Fruit fly (Drosophila melanogaster) whole organism, wandering third instar larva: ENCODE results near the gene flfl.

Source experiments
- Abd-B ChIP-seq: fragments of >200 bp; optimal IDR thresholded peaks from 2 replicates; lab custom pipeline; 2017; ENCODE audit warnings: missing biosample characterization, missing genetic modification characterization
- CG32264 ChIP-seq: fragments of 200-800 bp; sonication (Bioruptor generic); optimal IDR thresholded peaks from 2 replicates; lab custom pipeline; 2016; ENCODE audit warnings: missing biosample characterization, missing genetic modification characterization
- CG9705 ChIP-seq: fragments of 200-800 bp; sonication (Bioruptor generic); optimal IDR thresholded peaks from 2 replicates; lab custom pipeline; 2018; ENCODE audit warnings: missing biosample characterization, mild to moderate bottlenecking, missing genetic modification characterization
- CrebA ChIP-seq: fragments of 200-800 bp; sonication (Bioruptor generic); optimal IDR thresholded peaks from 2 replicates; lab custom pipeline; 2016; ENCODE audit warnings: missing biosample characterization, mild to moderate bottlenecking, missing genetic modification characterization, borderline replicate concordance
- Dfd ChIP-seq: fragments of >200 bp; optimal IDR thresholded peaks from 2 replicates; lab custom pipeline; 2017; ENCODE audit warnings: missing biosample characterization, missing genetic modification characterization
- Dif ChIP-seq: fragments of 200-275, 200-300 bp; sonication (Bioruptor generic); optimal IDR thresholded peaks from 2 replicates; lab custom pipeline; 2018; ENCODE audit warnings: missing biosample characterization, missing genetic modification characterization; ENCODE audit not compliant: partially characterized antibody
- GATAd ChIP-seq: sonication (Bioruptor generic); optimal IDR thresholded peaks from 2 replicates; lab custom pipeline; 2016; ENCODE audit warnings: missing biosample characterization, missing genetic modification characterization
- HLH106 ChIP-seq: fragments of 200-800 bp; optimal IDR thresholded peaks from 3 replicates; lab custom pipeline; 2019; ENCODE audit warnings: missing biosample characterization, mild to moderate bottlenecking, missing genetic modification characterization, moderate library complexity
- Hnf4 ChIP-seq: fragments of 200-800 bp; sonication (Bioruptor generic); optimal IDR thresholded peaks from 2 replicates; lab custom pipeline; 2016; ENCODE audit warnings: missing biosample characterization, mild to moderate bottlenecking, missing genetic modification characterization
- Hr78 ChIP-seq: fragments of >200 bp; optimal IDR thresholded peaks from 2 replicates; lab custom pipeline; 2017; ENCODE audit warnings: missing biosample characterization, missing genetic modification characterization
- Hr83 ChIP-seq: fragments of 200-300 bp; sonication (Bioruptor generic); optimal IDR thresholded peaks from 2 replicates; lab custom pipeline; 2016; ENCODE audit warnings: missing biosample characterization, mild to moderate bottlenecking, missing genetic modification characterization, moderate library complexity; ENCODE audit not compliant: poor library complexity, severe bottlenecking
- Jra ChIP-seq: sonication (Bioruptor generic); optimal IDR thresholded peaks from 2 replicates; lab custom pipeline; 2016; ENCODE audit warnings: missing biosample characterization, missing genetic modification characterization
- Mio ChIP-seq: sonication (Bioruptor generic); optimal IDR thresholded peaks from 2 replicates; lab custom pipeline; 2016; ENCODE audit warnings: missing biosample characterization, missing genetic modification characterization
- Myc ChIP-seq: fragments of >200 bp; optimal IDR thresholded peaks from 2 replicates; lab custom pipeline; 2017
- N ChIP-seq: fragments of >200 bp; optimal IDR thresholded peaks from 2 replicates; lab custom pipeline; 2018; ENCODE audit warnings: missing biosample characterization, missing external identifiers, missing genetic modification characterization
- OdsH ChIP-seq: fragments of 200-800 bp; sonication (Bioruptor generic); optimal IDR thresholded peaks from 2 replicates; lab custom pipeline; 2016; ENCODE audit warnings: missing biosample characterization, mild to moderate bottlenecking, missing genetic modification characterization
- Rel ChIP-seq, 2 experiments: fragments of 200-800 bp; sonication (Bioruptor generic) in 1 of 2; optimal IDR thresholded peaks; 2 replicates in 1 of 2; 3 replicates in 1 of 2; lab custom pipeline; 2016 to 2019; ENCODE audit warnings: mild to moderate bottlenecking in 2 of 2, missing biosample characterization in 2 of 2, missing genetic modification characterization in 2 of 2, moderate library complexity in 1 of 2
- Sp1 ChIP-seq: fragments of 200-800 bp; sonication (Bioruptor generic); optimal IDR thresholded peaks from 3 replicates; lab custom pipeline; 2019; ENCODE audit warnings: missing biosample characterization, mild to moderate bottlenecking, missing genetic modification characterization, moderate library complexity
- Vsx2 ChIP-seq: fragments of 200-300, 225-300 bp; sonication (Bioruptor generic); optimal IDR thresholded peaks from 2 replicates; lab custom pipeline; 2018; ENCODE audit warnings: missing biosample characterization, missing genetic modification characterization; ENCODE audit not compliant: partially characterized antibody
- br ChIP-seq: fragments of 200-800 bp; sonication (Bioruptor generic); optimal IDR thresholded peaks from 2 replicates; lab custom pipeline; 2016; ENCODE audit warnings: missing biosample characterization, missing genetic modification characterization
- brk ChIP-seq: fragments of 200-800 bp; sonication (Bioruptor generic); optimal IDR thresholded peaks from 2 replicates; lab custom pipeline; 2016; ENCODE audit warnings: missing biosample characterization, mild to moderate bottlenecking, missing genetic modification characterization
- dl ChIP-seq, 2 experiments: fragments of 175-275, 200-275 bp in 1 of 2; fragments of 200-275 bp in 1 of 2; sonication (Bioruptor generic); optimal IDR thresholded peaks; lab custom pipeline; 2018; ENCODE audit warnings: mild to moderate bottlenecking in 2 of 2, missing biosample characterization in 2 of 2, missing genetic modification characterization in 2 of 2, moderate library complexity in 2 of 2; ENCODE audit not compliant: partially characterized antibody in 2 of 2, insufficient read depth in 1 of 2
- dmrt93B ChIP-seq: fragments of 200-800 bp; sonication (Bioruptor generic); optimal IDR thresholded peaks from 2 replicates; lab custom pipeline; 2018; ENCODE audit warnings: missing biosample characterization, mild to moderate bottlenecking, missing genetic modification characterization
- dsf ChIP-seq: sonication (Bioruptor generic); optimal IDR thresholded peaks from 2 replicates; lab custom pipeline; 2016; ENCODE audit warnings: missing biosample characterization, missing genetic modification characterization, borderline replicate concordance
- ey ChIP-seq: fragments of 200-800 bp; sonication (Bioruptor generic); optimal IDR thresholded peaks from 2 replicates; lab custom pipeline; 2016; ENCODE audit warnings: missing biosample characterization, missing genetic modification characterization
- foxo ChIP-seq, 2 experiments: fragments of 200-800 bp; sonication (Bioruptor generic); optimal IDR thresholded peaks; 2 replicates in 1 of 2; 3 replicates in 1 of 2; lab custom pipeline; 2016 to 2017; ENCODE audit warnings: missing biosample characterization in 2 of 2, missing genetic modification characterization in 2 of 2
- fru ChIP-seq: fragments of 200-800 bp; sonication (Bioruptor generic); optimal IDR thresholded peaks from 3 replicates; lab custom pipeline; 2016; ENCODE audit warnings: missing biosample characterization, mild to moderate bottlenecking, missing genetic modification characterization
- h ChIP-seq: fragments of 200-800 bp; sonication (Bioruptor generic); optimal IDR thresholded peaks from 3 replicates; lab custom pipeline; 2016; ENCODE audit warnings: missing biosample characterization, mild to moderate bottlenecking, missing genetic modification characterization
- jim ChIP-seq: fragments of 175-275, 200-325 bp; sonication (Bioruptor generic); optimal IDR thresholded peaks from 2 replicates; lab custom pipeline; 2016; ENCODE audit warnings: missing biosample characterization, mild to moderate bottlenecking, missing genetic modification characterization
- lola ChIP-seq: fragments of >200 bp; optimal IDR thresholded peaks from 2 replicates; lab custom pipeline; 2017; ENCODE audit warnings: missing biosample characterization, missing genetic modification characterization
- pan ChIP-seq: fragments of >200 bp; optimal IDR thresholded peaks from 2 replicates; lab custom pipeline; 2017
- psq ChIP-seq: fragments of 200-800 bp; sonication (Bioruptor generic); optimal IDR thresholded peaks from 3 replicates; lab custom pipeline; 2017; ENCODE audit warnings: missing biosample characterization, mild to moderate bottlenecking, missing genetic modification characterization, moderate library complexity
- rgr ChIP-seq: fragments of 200-800 bp; sonication (Bioruptor generic); optimal IDR thresholded peaks from 3 replicates; lab custom pipeline; 2016; ENCODE audit warnings: missing biosample characterization, mild to moderate bottlenecking, missing genetic modification characterization
- sage ChIP-seq: fragments of 200-800 bp; sonication (Bioruptor generic); optimal IDR thresholded peaks from 2 replicates; lab custom pipeline; 2016; ENCODE audit warnings: missing biosample characterization, mild to moderate bottlenecking, missing genetic modification characterization
- sv ChIP-seq: fragments of 200-800 bp; sonication (Bioruptor generic); optimal IDR thresholded peaks from 3 replicates; lab custom pipeline; 2016; ENCODE audit warnings: missing biosample characterization, missing genetic modification characterization
- tai ChIP-seq: sonication (Bioruptor generic); optimal IDR thresholded peaks from 2 replicates; lab custom pipeline; 2016; ENCODE audit warnings: missing biosample characterization, missing genetic modification characterization
- usp ChIP-seq: fragments of >200 bp; optimal IDR thresholded peaks from 2 replicates; lab custom pipeline; 2017; ENCODE audit warnings: missing biosample characterization, missing genetic modification characterization
- woc ChIP-seq: sonication (Bioruptor generic); optimal IDR thresholded peaks from 2 replicates; lab custom pipeline; 2016; ENCODE audit warnings: missing biosample characterization, mild to moderate bottlenecking, missing genetic modification characterization

The flfl gene

DNA sequence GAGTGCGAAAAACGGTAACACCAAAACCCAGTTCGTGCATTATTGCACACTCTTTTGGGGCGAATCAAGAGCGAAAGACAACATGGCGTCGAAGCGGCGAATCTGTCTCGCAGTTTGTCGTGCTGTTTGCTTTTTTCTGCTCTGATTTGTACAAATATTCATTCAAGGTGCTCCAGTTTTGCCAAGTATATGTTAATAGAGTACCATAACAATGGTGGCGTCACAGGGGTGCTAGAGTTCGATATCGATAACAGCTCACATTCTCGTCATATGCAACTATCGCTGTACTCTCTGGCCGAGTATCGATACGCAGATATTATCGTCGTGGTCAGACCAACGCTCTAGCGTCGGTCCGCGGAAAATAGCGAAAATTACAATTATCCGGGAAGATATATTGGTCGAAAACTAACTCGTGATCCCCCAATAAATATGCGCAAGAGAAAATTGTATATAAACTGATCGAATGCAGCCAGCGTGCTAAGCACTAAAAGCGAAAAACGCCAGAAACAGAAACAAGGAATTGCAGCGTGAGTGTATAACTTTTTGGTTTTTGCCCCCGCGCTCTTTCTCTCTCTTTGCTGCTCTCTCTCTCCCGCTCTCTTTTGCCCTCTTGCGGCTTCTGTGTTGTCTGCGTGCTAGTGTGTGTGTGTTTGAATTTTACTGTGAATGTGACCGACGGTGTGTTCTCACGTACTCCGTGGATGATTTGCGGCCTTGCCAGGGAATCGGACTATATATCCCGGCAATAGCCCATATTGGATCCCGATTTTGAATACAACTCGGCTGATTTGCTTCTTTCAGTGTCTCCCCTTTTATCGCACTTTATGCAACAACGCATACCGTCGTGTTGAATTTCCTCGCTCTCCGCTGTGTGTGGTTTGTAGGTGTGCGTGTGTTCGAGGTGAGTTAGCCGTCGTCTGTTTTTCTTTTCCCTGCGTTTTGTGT is at the start of gene flfl:
flfl (plus strand) TSS at position 298 of the 945 bp plus-strand sequence.
- TF ChIP-seq woc (no peak), fru (GFP tag; lab: Kevin White, UChicago) (no peak), Abd-B (GFP tag; lab: Kevin White, UChicago) (no peak), rgr (GFP tag; lab: Kevin White, UChicago) (no peak), Myc (lab: Kevin White, UChicago) (peak; percentile 46), ey (GFP tag; lab: Kevin White, UChicago) (no peak), Vsx2 (GFP tag; lab: Kevin White, UChicago) (peak; percentile 88), dl (GFP tag; optimal IDR thresholded peaks at IDR 0.05; lab: Kevin White, UChicago; ENCODE audit: insufficient read depth in 1 of 2, partially characterized antibody in 2 of 2) (peak; percentile 77 to 95), h (GFP tag; lab: Kevin White, UChicago) (no peak), Hnf4 (no peak), HLH106 (tag; lab: Kevin White, UChicago) (peak; percentile 26), OdsH (no peak), dmrt93B (GFP tag; lab: Kevin White, UChicago) (no peak), br (GFP tag; lab: Kevin White, UChicago) (no peak), Jra (GFP tag; lab: Kevin White, UChicago) (no peak), usp (no peak), Hr78 (GFP tag; lab: Kevin White, UChicago) (no peak), CG9705 (GFP tag; lab: Kevin White, UChicago) (peak; percentile 6), pan (lab: Kevin White, UChicago) (no peak), Hr83 (GFP tag; lab: Kevin White, UChicago) (peak; percentile 32), CG32264 (GFP tag; lab: Kevin White, UChicago) (no peak), lola (GFP tag; lab: Kevin White, UChicago) (peak; percentile 50), GATAd (GFP tag; lab: Kevin White, UChicago) (no peak), foxo (GFP tag; optimal IDR thresholded peaks at IDR 0.05; lab: Kevin White, UChicago) (peak; percentile 1), N (GFP tag; lab: Kevin White, UChicago) (peak; percentile 34), psq (GFP tag; lab: Kevin White, UChicago) (no peak), CrebA (GFP tag; lab: Kevin White, UChicago) (no peak), sage (GFP tag; lab: Kevin White, UChicago) (no peak), Dif (GFP tag; lab: Kevin White, UChicago) (peak; percentile 97), sv (no peak), tai (GFP tag; lab: Kevin White, UChicago) (no peak), Mio (GFP tag; lab: Kevin White, UChicago) (no peak), brk (GFP tag; lab: Kevin White, UChicago) (no peak), dsf (GFP tag; lab: Kevin White, UChicago) (no peak), Dfd (GFP tag; lab: Kevin White, UChicago) (no peak), jim (GFP tag; lab: Kevin White, UChicago) (no peak), Rel (GFP tag; optimal IDR thresholded peaks at IDR 0.05; lab: Kevin White, UChicago) (no peak), Rel (tag; optimal IDR thresholded peaks at IDR 0.05; lab: Kevin White, UChicago) (no peak), Sp1 (GFP tag; lab: Kevin White, UChicago) (no peak)
